ENCODE assay signal across 2 worm cellular contexts in the genomic region with DNA sequence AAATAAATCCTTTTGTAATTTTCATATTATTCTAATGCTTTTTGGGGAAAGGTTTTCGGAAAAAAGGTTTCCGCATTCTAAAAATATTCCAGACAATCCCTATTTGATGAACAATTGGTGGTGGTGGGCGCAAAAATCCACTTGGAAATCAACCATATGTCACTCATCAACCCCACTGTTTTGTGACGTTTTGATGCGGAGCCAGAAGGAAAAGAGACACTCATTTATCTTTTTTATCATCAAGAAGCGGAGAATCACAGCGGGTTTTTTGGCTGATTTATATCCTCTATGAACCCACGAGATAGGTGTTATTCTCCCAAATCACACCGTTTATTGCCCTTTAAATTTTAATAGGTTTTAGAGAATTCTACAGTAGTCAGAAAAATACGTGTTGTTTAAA.
TF ChIP-seq lines count a peak whose summit lies in the region.

No protein-coding gene starts in this region.

TF ChIP-seq in whole organism, L1 larva, 84 proteins besides CTCF, POLR2A, EP300 and RAD21:
- no peak for TF ChIP-seq aly-2 (tag; optimal IDR thresholded peaks at IDR 0.05; lab: Kevin White, UChicago)
- TF ChIP-seq nhr-77 (tag; optimal IDR thresholded peaks at IDR 0.05; lab: Kevin White, UChicago) = no peak
- no peak for TF ChIP-seq alr-1 (tag; optimal IDR thresholded peaks at IDR 0.05; lab: Kevin White, UChicago; ENCODE audit: borderline replicate concordance)
- peak; percentile 30 for TF ChIP-seq lin-14 (GFP tag; optimal IDR thresholded peaks at IDR 0.05; lab: Kevin White, UChicago)
- no peak for TF ChIP-seq C16A3.4 (tag; optimal IDR thresholded peaks at IDR 0.05; lab: Kevin White, UChicago)
- TF ChIP-seq rnt-1 (tag; optimal IDR thresholded peaks at IDR 0.05; lab: Kevin White, UChicago) = peak; percentile 68
- no peak for TF ChIP-seq lin-39 (tag; optimal IDR thresholded peaks at IDR 0.05; lab: Kevin White, UChicago)
- TF ChIP-seq pag-3 (tag; optimal IDR thresholded peaks at IDR 0.05; lab: Kevin White, UChicago; ENCODE audit: borderline replicate concordance, insufficient read depth) = no peak
- no peak for TF ChIP-seq F16B12.6 (tag; optimal IDR thresholded peaks at IDR 0.05; lab: Kevin White, UChicago)
- TF ChIP-seq elt-2 (tag; optimal IDR thresholded peaks at IDR 0.05; lab: Kevin White, UChicago) = no peak
- no peak for TF ChIP-seq nhr-76 (tag; optimal IDR thresholded peaks at IDR 0.05; lab: Kevin White, UChicago)
- TF ChIP-seq fkh-8 (tag; optimal IDR thresholded peaks at IDR 0.05; lab: Kevin White, UChicago) = no peak
- TF ChIP-seq ceh-90 (tag; optimal IDR thresholded peaks at IDR 0.05; lab: Kevin White, UChicago) = no peak
- no peak for TF ChIP-seq tlp-1 (tag; optimal IDR thresholded peaks at IDR 0.05; lab: Kevin White, UChicago)
- no peak for TF ChIP-seq tbx-2 (tag; optimal IDR thresholded peaks at IDR 0.05; lab: Kevin White, UChicago)
- no peak for TF ChIP-seq hlh-4 (tag; optimal IDR thresholded peaks at IDR 0.05; lab: Kevin White, UChicago)
- peak; percentile 8 for TF ChIP-seq nhr-71 (tag; optimal IDR thresholded peaks at IDR 0.05; lab: Kevin White, UChicago)
- no peak for TF ChIP-seq vab-15 (tag; optimal IDR thresholded peaks at IDR 0.05; lab: Kevin White, UChicago)
- no peak for TF ChIP-seq sup-37 (GFP tag; optimal IDR thresholded peaks at IDR 0.05; lab: Kevin White, UChicago)
- no peak for TF ChIP-seq sox-4 (tag; optimal IDR thresholded peaks at IDR 0.05; lab: Kevin White, UChicago)
- no peak for TF ChIP-seq dpl-1 (GFP tag; optimal IDR thresholded peaks at IDR 0.05; lab: Kevin White, UChicago)
- TF ChIP-seq hpl-2 (GFP tag; optimal IDR thresholded peaks at IDR 0.05; lab: Kevin White, UChicago) = no peak
- no peak for TF ChIP-seq egl-27 (tag; optimal IDR thresholded peaks at IDR 0.05; lab: Kevin White, UChicago)
- TF ChIP-seq mep-1 (tag; optimal IDR thresholded peaks at IDR 0.05; lab: Kevin White, UChicago) = no peak
- no peak for TF ChIP-seq fos-1 (tag; optimal IDR thresholded peaks at IDR 0.05; lab: Kevin White, UChicago)
- TF ChIP-seq nhr-12 (tag; optimal IDR thresholded peaks at IDR 0.05; lab: Kevin White, UChicago) = no peak

TF ChIP-seq in whole organism, mixed stage, embryonic, 35 proteins besides CTCF, POLR2A, EP300 and RAD21:
- TF ChIP-seq ceh-83 (GFP tag; optimal IDR thresholded peaks at IDR 0.05; lab: Kevin White, UChicago) = no peak
- peak; percentile 70 for TF ChIP-seq hlh-1 (tag; optimal IDR thresholded peaks at IDR 0.05; lab: Kevin White, UChicago)
- TF ChIP-seq unc-62 (GFP tag; optimal IDR thresholded peaks at IDR 0.05; lab: Kevin White, UChicago) = peak; percentile 79
